Worm (Caenorhabditis elegans) whole organism, midembryonic: ENCODE data around the gene dhhc-5.

ENCODE experiments used
- T22C8.4 ChIP-seq: fragments of 200-800 bp; sonication (Bioruptor generic); IDR thresholded peaks from 2 replicates; pipeline ENCODE4 v1.3.6; 2022; ENCODE audit warnings: missing genetic modification characterization, missing compliant biosample characterization
- cog-1 ChIP-seq: sonication (generic microtip); optimal IDR thresholded peaks from 2 replicates; lab custom pipeline; 2016; ENCODE audit warnings: missing genetic modification characterization, missing compliant biosample characterization
- flt-1 ChIP-seq: fragments of 200-800 bp; sonication (Bioruptor generic); IDR thresholded peaks from 2 replicates; pipeline ENCODE4 v1.3.6; 2022; ENCODE audit warnings: missing genetic modification characterization, missing compliant biosample characterization
- klf-2 ChIP-seq: fragments of 200-800 bp; sonication (Bioruptor generic); conservative IDR thresholded peaks from 2 replicates; pipeline ENCODE4 v1.3.6; 2022; ENCODE audit warnings: missing genetic modification reagents, missing genetic modification characterization, missing compliant biosample characterization
- med-1 ChIP-seq: sonication (generic microtip); optimal IDR thresholded peaks from 2 replicates; lab custom pipeline; 2017; ENCODE audit warnings: missing genetic modification characterization, mild to moderate bottlenecking, missing compliant biosample characterization, antibody characterized with exemption, missing genetic modification reagents; ENCODE audit not compliant: insufficient read depth
- ref-1 ChIP-seq: fragments of 200-800 bp; sonication (Bioruptor generic); conservative IDR thresholded peaks from 2 replicates; pipeline ENCODE4 v1.3.6; 2022; ENCODE audit warnings: missing genetic modification reagents, missing genetic modification characterization, missing compliant biosample characterization
- tab-1 ChIP-seq: fragments of 200-800 bp; sonication (Bioruptor generic); IDR thresholded peaks from 2 replicates; pipeline ENCODE4 v1.3.6; 2022; ENCODE audit warnings: missing genetic modification characterization, missing compliant biosample characterization
- ztf-23 ChIP-seq: fragments of 200-800 bp; sonication (Bioruptor generic); IDR thresholded peaks from 2 replicates; pipeline ENCODE4 v1.3.6; 2022; ENCODE audit warnings: missing genetic modification reagents, missing genetic modification characterization, missing compliant biosample characterization
- ztf-29 ChIP-seq: fragments of 200-800 bp; sonication (Bioruptor generic); IDR thresholded peaks from 2 replicates; pipeline ENCODE4 v1.3.6; 2022; ENCODE audit warnings: missing genetic modification reagents, missing genetic modification characterization, missing compliant biosample characterization

The dhhc-5 gene

DNA sequence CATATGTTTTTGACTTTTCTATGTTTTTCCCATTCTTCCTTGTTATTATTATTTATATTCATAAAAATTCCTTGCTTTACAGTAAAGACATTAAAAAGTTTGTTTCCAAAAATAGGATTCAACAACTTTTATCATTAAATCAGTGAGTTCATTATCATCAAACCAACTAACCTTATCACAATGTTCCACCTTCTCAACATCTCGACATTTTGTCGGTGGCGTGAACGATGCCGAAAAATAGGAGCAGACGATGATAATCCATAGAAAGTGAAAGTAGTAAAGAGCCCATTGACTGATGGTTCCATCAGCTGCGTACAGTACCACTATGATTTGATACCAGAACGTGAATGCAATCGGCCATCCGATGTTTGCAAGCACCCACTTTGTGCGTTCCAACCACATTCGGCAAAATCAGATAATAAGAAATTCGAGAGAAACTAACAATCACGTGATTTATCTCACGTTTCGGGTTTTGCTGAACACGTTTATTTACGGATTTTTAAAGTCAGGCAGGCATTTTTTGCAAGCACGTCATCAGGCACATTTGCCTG is at the start of gene dhhc-5:
TSS of gene dhhc-5 (minus strand) at position 406 of the 551 bp plus-strand sequence.
- TF ChIP-seq cog-1 (tag; lab: Kevin White, UChicago) (no peak), ztf-23 (no peak), tab-1 (GFP tag; lab: Robert Waterston, UW) (no peak), ref-1 (no peak), T22C8.4 (GFP tag; lab: Robert Waterston, UW) (no peak), med-1 (GFP tag; lab: Kevin White, UChicago) (no peak), flt-1 (GFP tag; lab: Robert Waterston, UW) (no peak), klf-2 (GFP tag; lab: Robert Waterston, UW) (no peak), ztf-29 (GFP tag; lab: Robert Waterston, UW) (no peak)

- TF ChIP-seq ref-1 (no peak), med-1 (GFP tag; lab: Kevin White, UChicago) (no peak), cog-1 (tag; lab: Kevin White, UChicago) (no peak), klf-2 (GFP tag; lab: Robert Waterston, UW) (no peak), flt-1 (GFP tag; lab: Robert Waterston, UW) (no peak), T22C8.4 (GFP tag; lab: Robert Waterston, UW) (no peak), tab-1 (GFP tag; lab: Robert Waterston, UW) (no peak), ztf-29 (GFP tag; lab: Robert Waterston, UW) (no peak), ztf-23 (no peak)
Measured at ce11 chrIII:6898518-6898917, 49.7 kb upstream of the dhhc-5 start.

ce11 chrIII:6897587-6898064 is 48.8 kb upstream of the dhhc-5 start, which contains the start of gene T07E3.4:
TSS of gene T07E3.4 (plus strand) at chrIII:6898014.
- no peak for TF ChIP-seq flt-1 (GFP tag; lab: Robert Waterston, UW)
- no peak for TF ChIP-seq T22C8.4 (GFP tag; lab: Robert Waterston, UW)
- no peak for TF ChIP-seq cog-1 (tag; lab: Kevin White, UChicago)
- no peak for TF ChIP-seq ztf-23
- TF ChIP-seq ref-1: no peak
- no peak for TF ChIP-seq ztf-29 (GFP tag; lab: Robert Waterston, UW)
- TF ChIP-seq tab-1 (GFP tag; lab: Robert Waterston, UW): no peak
- no peak for TF ChIP-seq med-1 (GFP tag; lab: Kevin White, UChicago)
- no peak for TF ChIP-seq klf-2 (GFP tag; lab: Robert Waterston, UW)

- no peak for TF ChIP-seq tab-1 (GFP tag; lab: Robert Waterston, UW)
Measured at ce11 chrIII:6895677-6896076, 46.8 kb upstream of the dhhc-5 start.

- TF ChIP-seq ztf-29 (GFP tag; lab: Robert Waterston, UW) (no peak), T22C8.4 (GFP tag; lab: Robert Waterston, UW) (no peak), med-1 (GFP tag; lab: Kevin White, UChicago) (no peak), cog-1 (tag; lab: Kevin White, UChicago) (no peak), flt-1 (GFP tag; lab: Robert Waterston, UW) (no peak), tab-1 (GFP tag; lab: Robert Waterston, UW) (no peak), ztf-23 (no peak), ref-1 (no peak), klf-2 (GFP tag; lab: Robert Waterston, UW) (no peak)
Measured at ce11 chrIII:6895166-6895565, 46.3 kb upstream of the dhhc-5 start.

DNA sequence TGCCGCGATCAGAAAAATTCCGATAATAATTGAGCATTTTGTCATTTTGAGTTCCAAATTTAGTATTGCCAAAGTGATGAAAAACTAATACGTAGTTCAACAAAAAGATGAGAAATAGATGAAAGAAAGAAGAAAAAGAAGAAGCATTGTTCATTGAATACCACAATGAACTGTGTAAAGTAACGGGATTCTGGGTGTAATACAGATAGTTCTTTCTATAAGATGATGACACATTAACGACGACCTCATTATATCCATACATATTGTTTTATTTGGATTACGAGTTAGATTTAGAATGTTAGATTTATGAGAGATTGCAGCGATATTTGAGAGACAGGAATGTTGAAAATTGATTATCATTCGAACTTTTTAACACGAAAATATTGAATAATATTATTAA is 42.7 kb upstream of the dhhc-5 start, which contains the start of gene K04C2.5:
TSS of gene K04C2.5 (minus strand) at position 101 of the 400 bp plus-strand sequence.
- TF ChIP-seq flt-1 (GFP tag; lab: Robert Waterston, UW) (no peak), cog-1 (tag; lab: Kevin White, UChicago) (no peak), klf-2 (GFP tag; lab: Robert Waterston, UW) (no peak), tab-1 (GFP tag; lab: Robert Waterston, UW) (no peak), ref-1 (no peak), T22C8.4 (GFP tag; lab: Robert Waterston, UW) (no peak), med-1 (GFP tag; lab: Kevin White, UChicago) (no peak), ztf-29 (GFP tag; lab: Robert Waterston, UW) (no peak), ztf-23 (no peak)

DNA sequence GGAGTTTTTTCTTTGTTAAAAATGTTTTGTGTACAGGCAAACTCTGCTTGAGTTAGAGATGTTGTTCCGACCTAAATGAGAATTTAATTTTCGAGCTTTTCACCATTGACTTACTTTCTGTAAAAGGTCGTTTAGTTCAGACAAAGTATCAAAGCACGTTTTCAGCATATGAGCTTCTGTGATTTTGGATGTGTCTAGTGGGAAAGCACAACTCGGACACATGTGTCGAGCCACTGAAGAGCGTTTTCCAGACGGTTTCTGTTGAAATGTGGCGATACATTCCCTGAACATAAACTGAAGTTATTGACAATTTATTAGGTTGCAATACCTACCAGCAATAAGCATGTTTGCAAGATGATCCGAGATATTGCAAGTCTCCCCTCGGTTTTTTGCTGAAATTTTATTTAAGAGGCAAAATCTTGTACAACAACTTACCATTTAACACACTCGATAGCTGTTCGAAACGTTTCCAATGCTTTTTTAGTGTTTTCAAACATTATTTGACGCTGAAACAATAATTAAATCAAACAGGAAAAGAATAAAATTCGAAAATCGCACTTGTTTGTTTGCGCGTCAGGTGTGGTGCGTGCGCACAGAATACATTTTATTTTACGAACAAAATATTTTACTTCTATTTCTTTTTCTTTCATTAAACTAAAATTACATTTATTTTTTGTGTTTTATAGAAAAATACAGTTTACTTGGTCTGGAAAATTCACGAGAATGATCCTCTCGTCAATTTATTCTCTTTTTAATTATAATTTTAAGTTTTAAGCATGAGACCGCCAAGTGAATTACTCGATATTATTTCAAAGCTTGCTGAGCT is 40.4 kb upstream of the dhhc-5 start, which contains the start of the genes brd-1 and K04C2.2:
TSS of gene brd-1 (minus strand) at position 506 of the 826 bp plus-strand sequence.
TSS of gene K04C2.2 (plus strand) at position 776 of the 826 bp plus-strand sequence.
- TF ChIP-seq med-1 (GFP tag; lab: Kevin White, UChicago) (no peak), tab-1 (GFP tag; lab: Robert Waterston, UW) (no peak), ref-1 (no peak), cog-1 (tag; lab: Kevin White, UChicago) (no peak), flt-1 (GFP tag; lab: Robert Waterston, UW) (no peak), klf-2 (GFP tag; lab: Robert Waterston, UW) (no peak), ztf-23 (no peak), ztf-29 (GFP tag; lab: Robert Waterston, UW) (no peak), T22C8.4 (GFP tag; lab: Robert Waterston, UW) (no peak)

ce11 chrIII:6888497-6888896 is 39.6 kb upstream of the dhhc-5 start:
- no peak for TF ChIP-seq ztf-29 (GFP tag; lab: Robert Waterston, UW)
- TF ChIP-seq cog-1 (tag; lab: Kevin White, UChicago): no peak
- TF ChIP-seq flt-1 (GFP tag; lab: Robert Waterston, UW): 0 out of 2 replicates have a peak, but pooled peaks have one; percentile 39
- TF ChIP-seq tab-1 (GFP tag; lab: Robert Waterston, UW): peak; percentile 60; the same call in 1 of the 2 replicates
- no peak for TF ChIP-seq med-1 (GFP tag; lab: Kevin White, UChicago)
- no peak for TF ChIP-seq ref-1
- no peak for TF ChIP-seq T22C8.4 (GFP tag; lab: Robert Waterston, UW)
- TF ChIP-seq klf-2 (GFP tag; lab: Robert Waterston, UW): peak; percentile 64; the same call in 1 of the 2 replicates
- TF ChIP-seq ztf-23: 0 out of 2 replicates have a peak, but pooled peaks have one; percentile 65
